Fruit fly (Drosophila melanogaster): ENCODE measurements around the gene CG10472.

CG10472 gene

DNA sequence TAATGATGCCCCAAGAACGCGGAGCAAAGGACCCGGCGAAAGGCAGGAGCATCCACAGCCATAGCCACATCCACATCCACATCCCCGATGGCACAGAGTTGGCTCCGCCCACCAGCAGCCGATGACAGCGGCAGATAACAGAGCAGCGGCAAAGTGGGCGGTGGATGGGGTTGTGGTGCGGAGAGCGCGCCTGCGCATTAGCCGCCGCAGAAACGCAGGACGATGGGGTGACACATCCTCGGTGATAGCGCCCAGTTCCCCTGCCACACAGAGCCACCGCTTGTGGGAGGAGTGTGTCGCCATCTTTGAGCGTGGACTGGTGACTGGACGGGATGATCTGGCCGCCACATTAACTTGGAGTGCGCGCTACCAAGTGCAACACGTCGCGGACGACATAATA lies 34.6 kb upstream of the CG10472 start, which contains the start of gene Ets65A (continued):
- TF ChIP-seq Nf-YC (tag; optimal IDR thresholded peaks at IDR 0.05) (peak; percentile 91), grn (GFP tag; optimal IDR thresholded peaks at IDR 0.05) (peak; percentile 3), CG6654 (GFP tag; optimal IDR thresholded peaks at IDR 0.05) (no peak), ham (GFP tag; IDR thresholded peaks at IDR 0.05) (no peak), Aef1 (GFP tag; IDR thresholded peaks at IDR 0.05) (no peak), CG17361 (GFP tag; IDR thresholded peaks at IDR 0.05) (no peak), ind (GFP tag; optimal IDR thresholded peaks at IDR 0.05) (no peak), HLH4C (GFP tag; IDR thresholded peaks at IDR 0.05; ENCODE audit: partially characterized antibody) (no peak), CG6689 (GFP tag; IDR thresholded peaks at IDR 0.05) (no peak), CG31388 (GFP tag; optimal IDR thresholded peaks at IDR 0.05) (no peak), luna (GFP tag; optimal IDR thresholded peaks at IDR 0.05) (no peak), CG1024 (GFP tag; IDR thresholded peaks at IDR 0.05) (no peak), lov (optimal IDR thresholded peaks at IDR 0.05) (no peak), lov (GFP tag; IDR thresholded peaks at IDR 0.05) (0 out of 3 replicates have a peak, but pooled peaks have one; percentile 11), CG9797 (GFP tag; optimal IDR thresholded peaks at IDR 0.05) (no peak), gcm (GFP tag; optimal IDR thresholded peaks at IDR 0.05) (no peak), zen2 (GFP tag; IDR thresholded peaks at IDR 0.05; ENCODE audit: partially characterized antibody) (0 out of 3 replicates have a peak, but pooled peaks have one; percentile 12), Med (GFP tag) (peak; percentile 42), insv (GFP tag; optimal IDR thresholded peaks at IDR 0.05) (no peak), az2 (GFP tag; optimal IDR thresholded peaks at IDR 0.05) (no peak), Deaf1 (tag; optimal IDR thresholded peaks at IDR 0.05) (peak; percentile 34), mld (GFP tag; IDR thresholded peaks at IDR 0.05; ENCODE audit: partially characterized antibody) (no peak), ttk (GFP tag; IDR thresholded peaks at IDR 0.05) (no peak), Hr3 (GFP tag; optimal IDR thresholded peaks at IDR 0.05) (no peak), Nf-YB (GFP tag; optimal IDR thresholded peaks at IDR 0.05) (peak; percentile 75), disco-r (GFP tag; optimal IDR thresholded peaks at IDR 0.05) (no peak), CG11560 (tag; IDR thresholded peaks at IDR 0.05) (0 out of 3 replicates have a peak, but pooled peaks have one; percentile 28), dati (GFP tag; IDR thresholded peaks at IDR 0.05) (no peak), ewg (GFP tag; optimal IDR thresholded peaks at IDR 0.05) (peak; percentile 79)

DNA sequence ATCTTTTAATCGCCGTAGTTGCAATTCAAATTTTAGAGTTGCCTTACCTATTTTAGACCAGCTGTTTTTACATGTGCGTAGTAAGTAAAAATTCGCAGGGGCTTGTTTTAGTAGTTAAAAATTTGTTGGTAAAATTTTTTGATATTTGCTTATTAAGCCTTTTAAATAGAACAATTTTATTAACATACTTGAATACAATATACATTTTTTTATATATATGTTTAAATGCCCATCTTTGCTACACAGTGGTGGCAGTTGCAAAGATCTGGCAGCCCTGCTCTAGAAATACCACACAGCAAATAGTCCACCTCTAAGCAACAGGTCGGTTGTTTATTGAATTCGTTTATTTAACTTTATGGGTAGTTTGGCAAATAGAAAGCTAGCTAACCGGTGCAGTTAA lies 32.0 kb upstream of the CG10472 start, which contains the start of the genes CG10467 and loj:
Gene CG10467, minus strand, starts transcription at position 51 of the 400 bp plus-strand sequence.
Gene loj, plus strand, starts transcription at position 291 of the 400 bp plus-strand sequence.
- TF ChIP-seq Hr39 (optimal IDR thresholded peaks at IDR 0.05) (no peak), stwl (tag; optimal IDR thresholded peaks at IDR 0.05) (peak; percentile 89), CG1529 (GFP tag; optimal IDR thresholded peaks at IDR 0.05) (peak; percentile 82), Lpt (GFP tag; optimal IDR thresholded peaks at IDR 0.05) (no peak), CG15601 (tag; optimal IDR thresholded peaks at IDR 0.05) (peak; percentile 93), tap (tag; optimal IDR thresholded peaks at IDR 0.05) (peak; percentile 80), Dad (GFP tag; optimal IDR thresholded peaks at IDR 0.05) (peak; percentile 73), CG15514 (GFP tag; optimal IDR thresholded peaks at IDR 0.05) (peak; percentile 84), H15 (GFP tag; IDR thresholded peaks at IDR 0.05) (peak; percentile 96), CG2875 (GFP tag; optimal IDR thresholded peaks at IDR 0.05) (peak; percentile 72), Hmr (GFP tag; optimal IDR thresholded peaks at IDR 0.05) (peak; percentile 92), pb (GFP tag; optimal IDR thresholded peaks at IDR 0.05) (peak; percentile 2), CG34422 (GFP tag; IDR thresholded peaks at IDR 0.05) (peak; percentile 98), Dp (GFP tag; optimal IDR thresholded peaks at IDR 0.05) (peak; percentile 72), kay (GFP tag; optimal IDR thresholded peaks at IDR 0.05) (peak; percentile 92), peb (GFP tag; IDR thresholded peaks at IDR 0.05) (peak; percentile 92), unc-4 (GFP tag; IDR thresholded peaks at IDR 0.05; ENCODE audit: partially characterized antibody) (peak; percentile 72), CG15696 (tag; optimal IDR thresholded peaks at IDR 0.05) (peak; percentile 98), pnt (GFP tag; optimal IDR thresholded peaks at IDR 0.05) (peak; percentile 82), emc (GFP tag; optimal IDR thresholded peaks at IDR 0.05) (peak; percentile 72), CG8944 (GFP tag; optimal IDR thresholded peaks at IDR 0.05) (peak; percentile 81), MESR4 (GFP tag; optimal IDR thresholded peaks at IDR 0.05) (no peak), vnd (GFP tag; IDR thresholded peaks at IDR 0.05; ENCODE audit: partially characterized antibody) (peak; percentile 65), al (GFP tag; IDR thresholded peaks at IDR 0.05) (peak; percentile 98)

Measured in whole organism, embryonic.